Worm (Caenorhabditis elegans) whole organism, L1 larva: ENCODE data around the gene C27B7.5.

ENCODE experiments used
- grh-1 ChIP-seq: fragments of 200-800 bp; sonication (Bioruptor generic); IDR thresholded peaks from 2 replicates; pipeline ENCODE4 v1.3.6; 2022; ENCODE audit warnings: missing genetic modification reagents, missing genetic modification characterization, missing compliant biosample characterization
- isw-1 ChIP-seq: fragments of 200-800 bp; sonication (Bioruptor generic); IDR thresholded peaks from 2 replicates; pipeline ENCODE4 v1.3.6; 2022; ENCODE audit warnings: missing genetic modification characterization, missing compliant biosample characterization
- jun-1 ChIP-seq: fragments of 150-350 bp; optimal IDR thresholded peaks from 2 replicates; lab custom pipeline; 2014; ENCODE audit warnings: missing biosample characterization, missing genetic modification reagents, missing genetic modification characterization
- mdl-1 ChIP-seq, 2 experiments: fragments of 150-350 bp; optimal IDR thresholded peaks; 2 replicates each; lab custom pipeline; 2014 to 2017; ENCODE audit warnings: missing biosample characterization in 2 of 2, missing genetic modification characterization in 2 of 2, inconsistent platforms in 1 of 2
- nhr-20 ChIP-seq: sonication (generic microtip); optimal IDR thresholded peaks from 2 replicates; lab custom pipeline; 2016; ENCODE audit warnings: mild to moderate bottlenecking, missing genetic modification characterization, missing compliant biosample characterization
- nhr-28 ChIP-seq: fragments of 150-350 bp; optimal IDR thresholded peaks from 2 replicates; lab custom pipeline; 2014; ENCODE audit warnings: missing biosample characterization, missing genetic modification characterization
- nhr-84 ChIP-seq: sonication (generic microtip); optimal IDR thresholded peaks from 2 replicates; lab custom pipeline; 2017; ENCODE audit warnings: missing biosample characterization, missing genetic modification characterization
- sptf-1 ChIP-seq: fragments of 150-350 bp; optimal IDR thresholded peaks from 2 replicates; lab custom pipeline; 2014; ENCODE audit warnings: missing biosample characterization, missing genetic modification characterization

- no peak for TF ChIP-seq jun-1 (tag; lab: Kevin White, UChicago)
- TF ChIP-seq nhr-20 (tag; lab: Kevin White, UChicago) = no peak
- TF ChIP-seq isw-1 (GFP tag; lab: Robert Waterston, UW) = no peak
- TF ChIP-seq mdl-1 (tag; optimal IDR thresholded peaks at IDR 0.05; lab: Kevin White, UChicago) = no peak
- no peak for TF ChIP-seq nhr-84
- TF ChIP-seq nhr-28 (tag; lab: Kevin White, UChicago) = no peak
- TF ChIP-seq grh-1 (GFP tag; lab: Robert Waterston, UW) = no peak
- no peak for TF ChIP-seq sptf-1 (tag; lab: Kevin White, UChicago)
Observed at ce11 chrIV:8873847-8874246, 27.6 kb upstream of the C27B7.5 start, which contains the start of gene hdl-2.
